Worm (Caenorhabditis elegans): ENCODE data around the gene Y44F5A.1.

Gene Y44F5A.1

ce11 chrIII:4196301-4196987, 51.0 kb downstream of the Y44F5A.1 start (continued):
- no peak for TF ChIP-seq nhr-237 (tag; optimal IDR thresholded peaks at IDR 0.05)
- TF ChIP-seq madf-5 (GFP tag; IDR thresholded peaks at IDR 0.05): no peak
- TF ChIP-seq arid-1 (GFP tag; conservative IDR thresholded peaks at IDR 0.05): no peak
- TF ChIP-seq nhr-41 (GFP tag; IDR thresholded peaks at IDR 0.05): no peak
- TF ChIP-seq dpl-1 (GFP tag; optimal IDR thresholded peaks at IDR 0.05): peak; percentile 42
- TF ChIP-seq ces-1 (GFP tag; optimal IDR thresholded peaks at IDR 0.05): no peak
- peak; percentile 45 for TF ChIP-seq nhr-6 (tag; optimal IDR thresholded peaks at IDR 0.05)
- TF ChIP-seq mes-2 (tag; optimal IDR thresholded peaks at IDR 0.05; ENCODE audit: poor library complexity, severe bottlenecking): peak; percentile 86
- TF ChIP-seq saeg-2 (GFP tag; IDR thresholded peaks at IDR 0.05): no peak
- peak; percentile 45 for TF ChIP-seq rbr-2 (tag; optimal IDR thresholded peaks at IDR 0.05)
- TF ChIP-seq ceh-28 (tag; optimal IDR thresholded peaks at IDR 0.05): no peak
- TF ChIP-seq spr-3 (GFP tag; optimal IDR thresholded peaks at IDR 0.05): no peak
- peak; percentile 30; the same call in 1 of the 2 replicates for TF ChIP-seq lin-38 (GFP tag; IDR thresholded peaks at IDR 0.05)
- TF ChIP-seq F37D6.2 (tag; optimal IDR thresholded peaks at IDR 0.05): no peak
- no peak for TF ChIP-seq unc-62 (GFP tag; optimal IDR thresholded peaks at IDR 0.05 in 1 of 2)
- no peak for TF ChIP-seq unc-62 (tag; optimal IDR thresholded peaks at IDR 0.05)
- peak; percentile 52; the same call in 1 of the 2 replicates for TF ChIP-seq Y48G9A.11 (GFP tag; IDR thresholded peaks at IDR 0.05)
- TF ChIP-seq vab-7 (GFP tag; IDR thresholded peaks at IDR 0.05): no peak
- TF ChIP-seq gei-8 (GFP tag; optimal IDR thresholded peaks at IDR 0.05): no peak
- TF ChIP-seq zfp-2 (tag; optimal IDR thresholded peaks at IDR 0.05): no peak
- peak; percentile 87 for TF ChIP-seq aha-1 (tag)
- no peak for TF ChIP-seq T20F7.1 (GFP tag; optimal IDR thresholded peaks at IDR 0.05)
- TF ChIP-seq snpc-1.2 (GFP tag; IDR thresholded peaks at IDR 0.05): no peak
- TF ChIP-seq skn-1 (tag; optimal IDR thresholded peaks at IDR 0.05): no peak
- TF ChIP-seq F10B5.3 (tag; optimal IDR thresholded peaks at IDR 0.05): no peak
- no peak for TF ChIP-seq unc-39 (tag; optimal IDR thresholded peaks at IDR 0.05)
- peak; percentile 38 for TF ChIP-seq mxl-3 (GFP tag; optimal IDR thresholded peaks at IDR 0.05)
- TF ChIP-seq pqm-1 (tag; optimal IDR thresholded peaks at IDR 0.05): no peak
- no peak for TF ChIP-seq ceh-44 (GFP tag; IDR thresholded peaks at IDR 0.05)
- peak; percentile 49 to 82 for TF ChIP-seq lsy-2 (tag; optimal IDR thresholded peaks at IDR 0.05)
- TF ChIP-seq F44E2.7 (GFP tag; IDR thresholded peaks at IDR 0.05): no peak
- no peak for TF ChIP-seq aly-2 (tag; optimal IDR thresholded peaks at IDR 0.05)
- TF ChIP-seq hlh-11 (tag; optimal IDR thresholded peaks at IDR 0.05): peak; percentile 25
- TF ChIP-seq mxl-2 (GFP tag; conservative IDR thresholded peaks at IDR 0.05): no peak
- TF ChIP-seq T26A8.4 (GFP tag; IDR thresholded peaks at IDR 0.05): no peak
- TF ChIP-seq tag-97 (GFP tag; IDR thresholded peaks at IDR 0.05): no peak
- no peak for TF ChIP-seq nhr-25 (tag; optimal IDR thresholded peaks at IDR 0.05; ENCODE audit: borderline replicate concordance, insufficient read depth)
- 0 out of 2 replicates have a peak, but pooled peaks have one; percentile 9 for TF ChIP-seq dmd-6 (GFP tag; IDR thresholded peaks at IDR 0.05)
- no peak for TF ChIP-seq nhr-42 (GFP tag; IDR thresholded peaks at IDR 0.05)
- peak; percentile 65 for TF ChIP-seq mep-1 (tag; optimal IDR thresholded peaks at IDR 0.05)
- TF ChIP-seq egl-43 (GFP tag; IDR thresholded peaks at IDR 0.05): no peak
- TF ChIP-seq mdl-1 (tag; optimal IDR thresholded peaks at IDR 0.05): peak; percentile 80 to 91
- no peak for TF ChIP-seq nhr-76 (tag; optimal IDR thresholded peaks at IDR 0.05)
- TF ChIP-seq mdt-29 (GFP tag; IDR thresholded peaks at IDR 0.05): no peak
- no peak for TF ChIP-seq jun-1 (tag; optimal IDR thresholded peaks at IDR 0.05)
- TF ChIP-seq zip-2 (tag; optimal IDR thresholded peaks at IDR 0.05): no peak

Measured in whole organism, L4 larva.